Fruit fly (Drosophila melanogaster): ENCODE results near the gene csw.
A peak's percentile ranks its signal among the peaks of the same experiment; 100 is the strongest.

csw gene

DNA sequence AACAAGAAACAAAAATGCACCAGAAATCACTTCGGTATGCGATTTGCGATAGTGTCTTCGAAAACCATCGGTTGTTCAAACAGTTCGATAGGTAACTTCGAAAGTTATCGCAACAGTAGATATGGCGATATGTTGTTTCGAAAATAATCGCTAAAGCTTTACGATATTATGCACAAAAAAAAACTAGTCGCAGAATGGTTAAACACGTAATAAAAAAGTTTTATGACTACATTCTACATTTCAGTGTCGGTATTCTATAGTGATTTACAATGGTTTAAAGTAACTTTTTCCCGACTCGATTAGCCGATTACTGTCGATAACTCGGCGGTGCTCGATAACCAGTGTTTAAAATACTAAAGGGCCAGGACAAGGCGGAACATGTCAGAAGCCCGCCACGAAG lies 29.0 kb upstream of the csw start, which contains the start of gene CG4281 (continued):
- no peak for TF ChIP-seq CG4854 (GFP tag; optimal IDR thresholded peaks at IDR 0.05)
- peak; percentile 33 for TF ChIP-seq CG12391 (tag; optimal IDR thresholded peaks at IDR 0.05)
- TF ChIP-seq CG14860 (GFP tag; IDR thresholded peaks at IDR 0.05; ENCODE audit: partially characterized antibody) = peak; percentile 96
- no peak for TF ChIP-seq CG16815 (GFP tag; optimal IDR thresholded peaks at IDR 0.05)
- peak; percentile 64 for TF ChIP-seq row (GFP tag; IDR thresholded peaks at IDR 0.05)
- no peak for TF ChIP-seq hth (optimal IDR thresholded peaks at IDR 0.05)
- no peak for TF ChIP-seq GATAe (GFP tag; conservative IDR thresholded peaks at IDR 0.05)
- no peak for TF ChIP-seq crc (GFP tag; optimal IDR thresholded peaks at IDR 0.05)
- no peak for TF ChIP-seq CG11085 (GFP tag; IDR thresholded peaks at IDR 0.05)
- TF ChIP-seq CG8478 (optimal IDR thresholded peaks at IDR 0.05) = no peak
- TF ChIP-seq Gug (GFP tag; IDR thresholded peaks at IDR 0.05) = no peak
- peak; percentile 90 for TF ChIP-seq amos (GFP tag; IDR thresholded peaks at IDR 0.05; ENCODE audit: partially characterized antibody)
- TF ChIP-seq CG5953 (GFP tag; IDR thresholded peaks at IDR 0.05) = no peak
- peak; percentile 12 for TF ChIP-seq Hsf (GFP tag; optimal IDR thresholded peaks at IDR 0.05)
- TF ChIP-seq Dll (GFP tag; IDR thresholded peaks at IDR 0.05; ENCODE audit: partially characterized antibody) = peak; percentile 98
- no peak for TF ChIP-seq Hey (tag; optimal IDR thresholded peaks at IDR 0.05)
- TF ChIP-seq CG4617 (GFP tag; optimal IDR thresholded peaks at IDR 0.05; ENCODE audit: borderline replicate concordance) = peak; percentile 8
- no peak for TF ChIP-seq yki (optimal IDR thresholded peaks at IDR 0.05)
- peak; percentile 80 for TF ChIP-seq sd (tag; optimal IDR thresholded peaks at IDR 0.05)
- no peak for TF ChIP-seq Awh (GFP tag; IDR thresholded peaks at IDR 0.05)
- TF ChIP-seq eve (GFP tag; optimal IDR thresholded peaks at IDR 0.05) = no peak
- TF ChIP-seq Tbp (GFP tag; optimal IDR thresholded peaks at IDR 0.05) = peak; percentile 4
- TF ChIP-seq Hr51 (GFP tag; optimal IDR thresholded peaks at IDR 0.05) = no peak
- peak; percentile 77 for TF ChIP-seq mld (GFP tag; IDR thresholded peaks at IDR 0.05; ENCODE audit: partially characterized antibody)
- no peak for TF ChIP-seq unpg (GFP tag; optimal IDR thresholded peaks at IDR 0.05)
- no peak for TF ChIP-seq TFAM (GFP tag; optimal IDR thresholded peaks at IDR 0.05)
- TF ChIP-seq CG13894 (tag; optimal IDR thresholded peaks at IDR 0.05) = peak; percentile 2
- peak; percentile 91 for TF ChIP-seq CG2129 (GFP tag; IDR thresholded peaks at IDR 0.05; ENCODE audit: partially characterized antibody)
- peak; percentile 15 for TF ChIP-seq Ets97D (GFP tag; optimal IDR thresholded peaks at IDR 0.05)
- no peak for TF ChIP-seq pho (GFP tag; optimal IDR thresholded peaks at IDR 0.05)
- TF ChIP-seq gsb (GFP tag; IDR thresholded peaks at IDR 0.05) = no peak
- no peak for TF ChIP-seq CG6254 (GFP tag; optimal IDR thresholded peaks at IDR 0.05)
- TF ChIP-seq CkIIα-i1 (GFP tag; IDR thresholded peaks at IDR 0.05) = no peak
- no peak for TF ChIP-seq gcm2 (GFP tag; optimal IDR thresholded peaks at IDR 0.05)
- TF ChIP-seq wdn (GFP tag; IDR thresholded peaks at IDR 0.05) = no peak
- TF ChIP-seq cato (GFP tag; optimal IDR thresholded peaks at IDR 0.05; ENCODE audit: borderline replicate concordance) = no peak
- TF ChIP-seq sens (GFP tag) = no peak
- TF ChIP-seq phol (tag; optimal IDR thresholded peaks at IDR 0.05) = peak; percentile 46
- no peak for TF ChIP-seq da (GFP tag; optimal IDR thresholded peaks at IDR 0.05)
- no peak for TF ChIP-seq CG12744 (GFP tag; optimal IDR thresholded peaks at IDR 0.05)
- TF ChIP-seq onecut (GFP tag; IDR thresholded peaks at IDR 0.05) = no peak
- TF ChIP-seq z (GFP tag; IDR thresholded peaks at IDR 0.05) = no peak
- no peak for TF ChIP-seq CG10366 (GFP tag; IDR thresholded peaks at IDR 0.05)
- TF ChIP-seq Hr3 (GFP tag; optimal IDR thresholded peaks at IDR 0.05) = no peak
- TF ChIP-seq CG2199 (GFP tag; IDR thresholded peaks at IDR 0.05) = no peak
- no peak for TF ChIP-seq gsb-n (tag; optimal IDR thresholded peaks at IDR 0.05)
- no peak for TF ChIP-seq CG6765 (GFP tag; optimal IDR thresholded peaks at IDR 0.05)
- TF ChIP-seq CG1792 (GFP tag; optimal IDR thresholded peaks at IDR 0.05) = no peak
- no peak for TF ChIP-seq ken (GFP tag; IDR thresholded peaks at IDR 0.05)
- TF ChIP-seq CG9727 (GFP tag; optimal IDR thresholded peaks at IDR 0.05) = peak; percentile 11
- no peak for TF ChIP-seq CG14050 (GFP tag; IDR thresholded peaks at IDR 0.05)
- peak; percentile 40 for TF ChIP-seq CG12659 (GFP tag; optimal IDR thresholded peaks at IDR 0.05)
- no peak for TF ChIP-seq MESR4 (GFP tag; optimal IDR thresholded peaks at IDR 0.05)

Measured in whole organism, embryonic.